Worm (Caenorhabditis elegans) whole organism, mixed stage, embryonic: ENCODE measurements around the gene C23G10.5.

Source experiments
- M03D4.4 ChIP-seq: sonication (generic microtip); optimal IDR thresholded peaks from 2 replicates; lab custom pipeline; 2017; ENCODE audit warnings: mild to moderate bottlenecking, missing genetic modification characterization, missing compliant biosample characterization
- bed-3 ChIP-seq: fragments of 200-800 bp; sonication (Bioruptor generic); optimal IDR thresholded peaks from 3 replicates; lab custom pipeline; 2018; ENCODE audit warnings: mild to moderate bottlenecking, missing genetic modification characterization, moderate library complexity, missing compliant biosample characterization
- ceh-39 ChIP-seq: fragments of 150-350 bp; optimal IDR thresholded peaks from 2 replicates; lab custom pipeline; 2014; ENCODE audit warnings: missing biosample characterization, missing genetic modification characterization
- ceh-43 ChIP-seq: fragments of 200-800 bp; sonication (Bioruptor generic); optimal IDR thresholded peaks from 2 replicates; lab custom pipeline; 2018; ENCODE audit warnings: mild to moderate bottlenecking, missing genetic modification characterization, moderate library complexity, missing compliant biosample characterization
- ceh-83 ChIP-seq: fragments of 200-800 bp; sonication (Bioruptor generic); optimal IDR thresholded peaks from 2 replicates; lab custom pipeline; 2018; ENCODE audit warnings: mild to moderate bottlenecking, missing genetic modification characterization, missing compliant biosample characterization
- ces-1 ChIP-seq: fragments of 150-350 bp; optimal IDR thresholded peaks from 2 replicates; lab custom pipeline; 2014; ENCODE audit warnings: missing biosample characterization, missing genetic modification reagents, missing genetic modification characterization
- cnd-1 ChIP-seq: fragments of 200-800 bp; sonication (Bioruptor generic); optimal IDR thresholded peaks from 2 replicates; lab custom pipeline; 2018; ENCODE audit warnings: mild to moderate bottlenecking, missing genetic modification characterization, missing compliant biosample characterization
- drap-1 ChIP-seq: fragments of 200-800 bp; sonication (Bioruptor generic); optimal IDR thresholded peaks from 3 replicates; lab custom pipeline; 2018; ENCODE audit warnings: mild to moderate bottlenecking, missing genetic modification characterization, missing compliant biosample characterization
- elt-1 ChIP-seq: sonication (generic microtip); optimal IDR thresholded peaks from 2 replicates; lab custom pipeline; 2017; ENCODE audit warnings: missing genetic modification characterization, mild to moderate bottlenecking, missing compliant biosample characterization, antibody characterized with exemption, moderate library complexity, borderline replicate concordance; ENCODE audit not compliant: insufficient read depth
- elt-3 ChIP-seq: fragments of 150-350 bp; optimal IDR thresholded peaks from 2 replicates; lab custom pipeline; 2014; ENCODE audit warnings: missing biosample characterization, missing genetic modification characterization
- ham-2 ChIP-seq: fragments of 200-800 bp; sonication (Bioruptor generic); optimal IDR thresholded peaks from 2 replicates; lab custom pipeline; 2018; ENCODE audit warnings: mild to moderate bottlenecking, missing genetic modification characterization, missing compliant biosample characterization
- hlh-1 ChIP-seq: fragments of 150-350 bp; optimal IDR thresholded peaks from 2 replicates; lab custom pipeline; 2014; ENCODE audit warnings: missing biosample characterization, missing genetic modification reagents, missing genetic modification characterization
- lin-13 ChIP-seq: fragments of 150-350 bp; optimal IDR thresholded peaks from 2 replicates; lab custom pipeline; 2014; ENCODE audit warnings: missing biosample characterization, missing genetic modification characterization
- lin-32 ChIP-seq: fragments of 200-800 bp; sonication (Bioruptor generic); optimal IDR thresholded peaks from 2 replicates; lab custom pipeline; 2018; ENCODE audit warnings: mild to moderate bottlenecking, missing genetic modification characterization, missing compliant biosample characterization
- lsy-2 ChIP-seq: fragments of 150-350 bp; optimal IDR thresholded peaks from 2 replicates; lab custom pipeline; 2014; ENCODE audit warnings: missing biosample characterization, missing genetic modification characterization
- mab-5 ChIP-seq: fragments of 150-350 bp; optimal IDR thresholded peaks from 2 replicates; lab custom pipeline; 2014; ENCODE audit warnings: missing biosample characterization, missing genetic modification characterization
- mep-1 ChIP-seq: fragments of 150-350 bp; optimal IDR thresholded peaks from 2 replicates; lab custom pipeline; 2017; ENCODE audit warnings: missing biosample characterization, missing genetic modification reagents, missing genetic modification characterization, inconsistent platforms
- mls-2 ChIP-seq: sonication (generic microtip); optimal IDR thresholded peaks from 2 replicates; lab custom pipeline; 2016; ENCODE audit warnings: mild to moderate bottlenecking, missing genetic modification characterization, moderate library complexity, missing compliant biosample characterization
- nhr-12 ChIP-seq: fragments of 150-350 bp; optimal IDR thresholded peaks from 2 replicates; lab custom pipeline; 2014; ENCODE audit warnings: missing biosample characterization, missing genetic modification characterization
- nhr-2 ChIP-seq: fragments of 150-350 bp; optimal IDR thresholded peaks from 2 replicates; lab custom pipeline; 2014; ENCODE audit warnings: missing biosample characterization, missing genetic modification characterization
- nhr-237 ChIP-seq: fragments of 150-350 bp; optimal IDR thresholded peaks from 2 replicates; lab custom pipeline; 2014; ENCODE audit warnings: missing biosample characterization, missing genetic modification characterization
- nhr-28 ChIP-seq: fragments of 150-350 bp; optimal IDR thresholded peaks from 2 replicates; lab custom pipeline; 2014; ENCODE audit warnings: missing biosample characterization, missing genetic modification characterization
- nhr-76 ChIP-seq: sonication (generic microtip); optimal IDR thresholded peaks from 2 replicates; lab custom pipeline; 2017; ENCODE audit warnings: missing biosample characterization, missing genetic modification characterization
- pha-4 ChIP-seq: fragments of 150-350 bp; optimal IDR thresholded peaks from 2 replicates; lab custom pipeline; 2018; ENCODE audit warnings: missing biosample characterization, missing genetic modification reagents, missing genetic modification characterization
- snpc-4 ChIP-seq: fragments of 150-350 bp; optimal IDR thresholded peaks from 2 replicates; lab custom pipeline; 2014; ENCODE audit warnings: missing biosample characterization, missing genetic modification characterization
- sptf-1 ChIP-seq: sonication (generic microtip); optimal IDR thresholded peaks from 2 replicates; lab custom pipeline; 2017; ENCODE audit warnings: mild to moderate bottlenecking, missing genetic modification characterization, moderate library complexity, missing compliant biosample characterization
- tbx-8 ChIP-seq: fragments of 200-800 bp; sonication (Bioruptor generic); optimal IDR thresholded peaks from 2 replicates; lab custom pipeline; 2018; ENCODE audit warnings: mild to moderate bottlenecking, missing genetic modification characterization, moderate library complexity, missing compliant biosample characterization
- unc-120 ChIP-seq: sonication (generic microtip); optimal IDR thresholded peaks from 2 replicates; lab custom pipeline; 2017; ENCODE audit warnings: missing genetic modification characterization, missing compliant biosample characterization; ENCODE audit not compliant: poor library complexity, severe bottlenecking
- unc-39 ChIP-seq: fragments of 150-350 bp; optimal IDR thresholded peaks from 2 replicates; lab custom pipeline; 2014; ENCODE audit warnings: missing biosample characterization, missing genetic modification characterization
- unc-62 ChIP-seq: fragments of 150-350 bp; optimal IDR thresholded peaks from 2 replicates; lab custom pipeline; 2014; ENCODE audit warnings: missing biosample characterization, missing genetic modification reagents, missing genetic modification characterization
- zip-8 ChIP-seq: fragments of 150-350 bp; optimal IDR thresholded peaks from 2 replicates; lab custom pipeline; 2014; ENCODE audit warnings: missing biosample characterization, missing genetic modification characterization
- ztf-11 ChIP-seq: fragments of 150-350 bp; optimal IDR thresholded peaks from 2 replicates; lab custom pipeline; 2014; ENCODE audit warnings: missing biosample characterization, missing genetic modification characterization

Gene C23G10.5

DNA sequence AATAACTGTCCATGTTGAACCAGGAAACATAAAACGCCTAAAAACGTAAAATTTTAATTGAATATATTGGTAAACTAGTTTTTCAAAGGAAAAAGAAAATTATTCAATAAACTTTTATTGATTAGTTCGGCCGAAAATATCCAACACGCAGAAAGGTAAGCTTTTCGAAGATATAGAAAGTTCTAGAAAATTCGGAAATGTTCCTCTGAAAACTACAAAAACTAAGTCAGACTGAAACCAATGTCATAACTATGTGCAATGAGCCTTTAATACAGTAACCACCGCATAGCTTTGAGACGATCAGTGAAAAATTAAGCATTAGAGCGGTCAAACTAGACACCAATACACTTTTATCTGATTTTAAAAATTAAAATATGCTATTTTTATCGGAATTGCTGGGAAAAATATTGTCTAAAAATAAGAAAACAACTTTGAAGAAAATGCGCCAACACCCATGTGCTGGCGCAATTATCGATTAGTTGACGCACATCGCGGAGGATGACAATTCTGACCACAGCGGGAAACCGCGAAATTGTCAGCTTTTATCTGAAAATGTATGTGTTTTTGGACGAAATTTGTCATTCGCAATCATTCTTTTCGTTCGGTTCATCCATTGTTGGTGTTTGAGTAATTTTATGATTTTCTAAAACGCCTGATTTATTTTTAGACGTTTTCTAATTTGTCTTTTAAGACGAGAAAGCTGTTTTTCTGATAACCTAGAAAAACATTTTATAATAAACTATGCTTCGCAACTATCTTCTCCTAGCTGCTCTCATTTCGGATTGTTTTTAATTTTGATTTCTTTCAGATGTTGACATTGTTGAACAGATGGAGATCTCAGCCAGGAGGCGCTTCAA lies 7.7 kb downstream of the C23G10.5 start, which contains the start of the genes C23G10.7 and rpn-2:
Gene C23G10.7, minus strand, starts transcription at position 37 of the 857 bp plus-strand sequence.
Gene rpn-2, plus strand, starts transcription at position 807 of the 857 bp plus-strand sequence.
- TF ChIP-seq mls-2 (no peak), cnd-1 (tag; lab: Kevin White, UChicago) (no peak), M03D4.4 (tag; lab: Kevin White, UChicago) (no peak), ceh-83 (no peak), nhr-76 (tag; lab: Kevin White, UChicago) (no peak), bed-3 (GFP tag; lab: Kevin White, UChicago) (no peak), lsy-2 (tag; lab: Kevin White, UChicago) (peak; percentile 49), elt-1 (tag; lab: Kevin White, UChicago) (no peak), mep-1 (tag; lab: Kevin White, UChicago) (peak; percentile 34), ceh-43 (no peak), unc-120 (tag; lab: Kevin White, UChicago) (peak; percentile 23)

- TF ChIP-seq zip-8 (tag; lab: Kevin White, UChicago), result no peak
- TF ChIP-seq ham-2 (GFP tag; lab: Kevin White, UChicago), result no peak
- TF ChIP-seq lin-13, result no peak
- no peak for TF ChIP-seq nhr-12 (tag; lab: Kevin White, UChicago)
Observed at ce11 chrIII:6201325-6201724, 10.4 kb downstream of the C23G10.5 start.

DNA sequence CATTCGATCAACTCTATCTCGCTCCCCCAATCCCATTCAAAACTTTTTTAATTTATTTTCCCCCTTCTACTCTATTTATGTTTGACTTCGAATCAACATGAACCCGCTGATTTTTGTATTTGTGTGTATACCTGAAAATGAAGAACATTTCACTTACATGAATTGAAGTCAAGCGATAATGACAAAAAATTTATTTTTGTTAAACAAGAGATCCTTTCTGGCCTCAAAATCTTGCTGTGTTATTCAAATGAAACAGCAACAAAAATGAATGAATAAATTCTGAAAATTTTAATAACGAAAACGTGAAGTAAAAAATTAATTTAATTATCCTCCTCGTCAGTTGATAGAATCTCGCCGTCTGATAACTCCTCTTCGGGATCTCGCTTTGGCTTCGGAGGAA lies 11.5 kb downstream of the C23G10.5 start:
- TF ChIP-seq unc-62 (GFP tag; lab: Kevin White, UChicago), result no peak
- TF ChIP-seq mab-5 (tag; lab: Kevin White, UChicago), result no peak
- TF ChIP-seq ham-2 (GFP tag; lab: Kevin White, UChicago), result no peak
- TF ChIP-seq bed-3 (GFP tag; lab: Kevin White, UChicago), result no peak
- TF ChIP-seq unc-39, result no peak
- no peak for TF ChIP-seq ztf-11 (tag; lab: Kevin White, UChicago)
- no peak for TF ChIP-seq hlh-1 (tag; lab: Kevin White, UChicago)
- no peak for TF ChIP-seq drap-1 (GFP tag; lab: Kevin White, UChicago)
- TF ChIP-seq lin-32 (GFP tag; lab: Kevin White, UChicago), result no peak
- TF ChIP-seq, all 35 proteins: peak for 0

- TF ChIP-seq pha-4 (tag; lab: Kevin White, UChicago) (peak; percentile 32), mep-1 (tag; lab: Kevin White, UChicago) (peak; percentile 83), drap-1 (GFP tag; lab: Kevin White, UChicago) (no peak), nhr-2 (peak; percentile 43), sptf-1 (peak; percentile 35), ceh-43 (no peak), unc-62 (GFP tag; lab: Kevin White, UChicago) (peak; percentile 14), ceh-39 (tag; lab: Kevin White, UChicago) (peak; percentile 74), bed-3 (GFP tag; lab: Kevin White, UChicago) (no peak), lsy-2 (tag; lab: Kevin White, UChicago) (peak; percentile 87), mab-5 (tag; lab: Kevin White, UChicago) (no peak), mls-2 (peak; percentile 69), tbx-8 (GFP tag; lab: Kevin White, UChicago) (no peak), lin-13 (peak; percentile 75), ces-1 (GFP tag; lab: Kevin White, UChicago) (no peak), zip-8 (tag; lab: Kevin White, UChicago) (no peak), unc-120 (tag; lab: Kevin White, UChicago) (peak; percentile 49), elt-3 (tag; lab: Kevin White, UChicago) (no peak), snpc-4 (no peak), elt-1 (tag; lab: Kevin White, UChicago) (no peak), ztf-11 (tag; lab: Kevin White, UChicago) (no peak), nhr-28 (no peak), ceh-83 (no peak), nhr-237 (tag; lab: Kevin White, UChicago) (peak; percentile 63), hlh-1 (tag; lab: Kevin White, UChicago) (peak; percentile 60)
- TF ChIP-seq, all 35 proteins: peak for 12
Observed at ce11 chrIII:6206161-6206853, 15.4 kb downstream of the C23G10.5 start, which contains the start of the genes sna-3 and rps-3. sna-3 (minus strand) TSS chrIII:6206211. rps-3 (plus strand) TSS chrIII:6206803.
